Fruit fly (Drosophila melanogaster): ENCODE data around the gene CG15386.

dm6 chr2L:2228179-2228849 lies 11.3 kb upstream of the CG15386 start:
- TF ChIP-seq Sin3A (optimal IDR thresholded peaks at IDR 0.05): no peak
- TF ChIP-seq h (optimal IDR thresholded peaks at IDR 0.05): no peak
- TF ChIP-seq psq (optimal IDR thresholded peaks at IDR 0.05): no peak
- TF ChIP-seq insv (optimal IDR thresholded peaks at IDR 0.05): no peak
- TF ChIP-seq Myc (optimal IDR thresholded peaks at IDR 0.05): no peak
